Worm (Caenorhabditis elegans) whole organism, L4/young adult: ENCODE results near the gene Y57G11C.20.

Experiments used
- W03F9.2 ChIP-seq: fragments of 150-350 bp; optimal IDR thresholded peaks from 2 replicates; lab custom pipeline; 2014; ENCODE audit warnings: missing biosample characterization, missing genetic modification characterization
- dao-5 ChIP-seq: sonication (generic microtip); optimal IDR thresholded peaks from 2 replicates; lab custom pipeline; 2016; ENCODE audit warnings: missing genotype, missing genetic modification characterization, moderate library complexity, missing compliant biosample characterization
- him-1 ChIP-seq: sonication (generic microtip); optimal IDR thresholded peaks from 2 replicates; lab custom pipeline; 2016; ENCODE audit warnings: missing genotype, missing genetic modification reagents, missing genetic modification characterization, missing compliant biosample characterization

The Y57G11C.20 gene

ce11 chrIV:14825379-14825778 lies 17.8 kb upstream of the Y57G11C.20 start, which contains the start of gene rps-18:
TSS of gene rps-18 (plus strand) at chrIV:14825679.
- TF ChIP-seq W03F9.2 (no peak), dao-5 (no peak), him-1 (tag; lab: Kevin White, UChicago) (no peak)

- TF ChIP-seq him-1 (tag; lab: Kevin White, UChicago) = no peak
- no peak for TF ChIP-seq dao-5
- TF ChIP-seq W03F9.2 = no peak
These were observed 16.9 kb upstream of the Y57G11C.20 start for ce11 chrIV:14826151-14826757.

- no peak for TF ChIP-seq him-1 (tag; lab: Kevin White, UChicago)
- TF ChIP-seq dao-5 = no peak
- TF ChIP-seq W03F9.2 = no peak
These were observed 14.9 kb upstream of the Y57G11C.20 start for ce11 chrIV:14828218-14828617.

- TF ChIP-seq him-1 (tag; lab: Kevin White, UChicago) = no peak
- TF ChIP-seq dao-5 = no peak
- TF ChIP-seq W03F9.2 = no peak
These were observed 14.1 kb upstream of the Y57G11C.20 start, which contains the start of gene hhat-2 for ce11 chrIV:14829026-14829425. TSS of gene hhat-2 (minus strand) at chrIV:14829126.

ce11 chrIV:14833537-14833936 lies 9.6 kb upstream of the Y57G11C.20 start:
- TF ChIP-seq him-1 (tag; lab: Kevin White, UChicago) (no peak), dao-5 (no peak), W03F9.2 (no peak)

- no peak for TF ChIP-seq W03F9.2
- TF ChIP-seq dao-5 = no peak
- TF ChIP-seq him-1 (tag; lab: Kevin White, UChicago) = no peak
These were observed 6.3 kb upstream of the Y57G11C.20 start, which contains the start of gene Y57G11C.22 for ce11 chrIV:14836885-14837284. TSS of gene Y57G11C.22 (plus strand) at chrIV:14837211.

ce11 chrIV:14838095-14838494 lies 5.1 kb upstream of the Y57G11C.20 start:
- TF ChIP-seq W03F9.2 (no peak), dao-5 (peak; percentile 76), him-1 (tag; lab: Kevin White, UChicago) (peak; percentile 72)

ce11 chrIV:14853703-14854102 lies 10.5 kb downstream of the Y57G11C.20 start, which contains the start of gene Y57G11C.52:
TSS of gene Y57G11C.52 (plus strand) at chrIV:14854003.
- TF ChIP-seq dao-5 = no peak
- no peak for TF ChIP-seq him-1 (tag; lab: Kevin White, UChicago)
- TF ChIP-seq W03F9.2 = no peak

- TF ChIP-seq W03F9.2 (no peak), dao-5 (no peak), him-1 (tag; lab: Kevin White, UChicago) (no peak)
These were observed 18.5 kb downstream of the Y57G11C.20 start, which contains the start of gene Y57G11C.23 for ce11 chrIV:14861691-14862090. TSS of gene Y57G11C.23 (minus strand) at chrIV:14861791.

- no peak for TF ChIP-seq dao-5
These were observed 19.0 kb downstream of the Y57G11C.20 start, which contains the start of gene Y57G11C.38 for ce11 chrIV:14862147-14862546. TSS of gene Y57G11C.38 (plus strand) at chrIV:14862447.

- no peak for TF ChIP-seq W03F9.2
- TF ChIP-seq him-1 (tag; lab: Kevin White, UChicago) = no peak
- no peak for TF ChIP-seq dao-5
These were observed 20.6 kb downstream of the Y57G11C.20 start for ce11 chrIV:14863772-14864171.

ce11 chrIV:14864529-14864928 lies 21.4 kb downstream of the Y57G11C.20 start:
- TF ChIP-seq dao-5 (no peak), him-1 (tag; lab: Kevin White, UChicago) (no peak), W03F9.2 (no peak)

- no peak for TF ChIP-seq dao-5
- no peak for TF ChIP-seq him-1 (tag; lab: Kevin White, UChicago)
- no peak for TF ChIP-seq W03F9.2
These were observed 25.4 kb downstream of the Y57G11C.20 start for ce11 chrIV:14868560-14868959.

- TF ChIP-seq him-1 (tag; lab: Kevin White, UChicago) (no peak), W03F9.2 (no peak), dao-5 (no peak)
These were observed 26.8 kb downstream of the Y57G11C.20 start for ce11 chrIV:14869844-14870433.

- TF ChIP-seq dao-5 = no peak
- TF ChIP-seq W03F9.2 = no peak
- TF ChIP-seq him-1 (tag; lab: Kevin White, UChicago) = no peak
These were observed 29.2 kb downstream of the Y57G11C.20 start for ce11 chrIV:14872320-14872719.
